Fruit fly (Drosophila melanogaster) whole organism, embryonic: ENCODE results near the gene CG1764.

Experiments used
- ATbp ChIP-seq: fragments of 200-800 bp; sonication (Bioruptor generic); optimal IDR thresholded peaks from 2 replicates; lab custom pipeline; 2017; ENCODE audit warnings: missing biosample characterization, mild to moderate bottlenecking, missing genetic modification characterization, missing genetic modification reagents
- Adf1 ChIP-seq: fragments of 200-800 bp; sonication (Bioruptor generic); IDR thresholded peaks from 2 replicates; pipeline ENCODE4 v1.3.6; 2022; ENCODE audit warnings: missing biosample characterization, missing genetic modification characterization
- Atf6 ChIP-seq: fragments of 200-800 bp; sonication (Bioruptor generic); IDR thresholded peaks from 2 replicates; pipeline ENCODE4 v1.3.6; 2022; ENCODE audit warnings: missing biosample characterization, missing genetic modification characterization
- B-H2 ChIP-seq: fragments of 200-800 bp; sonication (Bioruptor generic); optimal IDR thresholded peaks from 2 replicates; lab custom pipeline; 2018; ENCODE audit warnings: missing biosample characterization, mild to moderate bottlenecking, missing genetic modification characterization
- Blimp-1 ChIP-seq: fragments of 200-800 bp; sonication (Bioruptor generic); optimal IDR thresholded peaks from 3 replicates; lab custom pipeline; 2018; ENCODE audit warnings: missing biosample characterization, missing genetic modification characterization, mild to moderate bottlenecking, moderate library complexity, missing genetic modification reagents
- CG10543 ChIP-seq: fragments of 200-800 bp; sonication (Bioruptor generic); optimal IDR thresholded peaks from 3 replicates; lab custom pipeline; 2017; ENCODE audit warnings: missing biosample characterization, mild to moderate bottlenecking, missing genetic modification characterization, moderate library complexity
- CG11504 ChIP-seq: fragments of 200-800 bp; sonication (Bioruptor generic); optimal IDR thresholded peaks from 3 replicates; lab custom pipeline; 2019; ENCODE audit warnings: missing biosample characterization, mild to moderate bottlenecking, missing genetic modification characterization, moderate library complexity
- CG14667 ChIP-seq: fragments of 200-800 bp; sonication (Bioruptor generic); IDR thresholded peaks from 2 replicates; pipeline ENCODE4 v1.3.6; 2022; ENCODE audit warnings: missing biosample characterization, missing genetic modification characterization
- CG15269 ChIP-seq: fragments of 200-800 bp; sonication (Bioruptor generic); optimal IDR thresholded peaks from 2 replicates; lab custom pipeline; 2018; ENCODE audit warnings: missing biosample characterization, mild to moderate bottlenecking, missing genetic modification characterization, moderate library complexity
- CG18599 ChIP-seq: fragments of 200-800 bp; sonication (Bioruptor generic); optimal IDR thresholded peaks from 3 replicates; lab custom pipeline; 2017; ENCODE audit warnings: missing biosample characterization, missing genetic modification characterization, mild to moderate bottlenecking, moderate library complexity, missing genetic modification reagents
- CG2116 ChIP-seq: fragments of 200-800 bp; sonication (Bioruptor generic); optimal IDR thresholded peaks from 3 replicates; lab custom pipeline; 2018; ENCODE audit warnings: missing biosample characterization, mild to moderate bottlenecking, missing genetic modification characterization
- CG34376 ChIP-seq: fragments of 200-800 bp; sonication (Bioruptor generic); optimal IDR thresholded peaks from 2 replicates; lab custom pipeline; 2018; ENCODE audit warnings: missing biosample characterization, mild to moderate bottlenecking, missing genetic modification characterization
- CG42726 ChIP-seq: fragments of 200-800 bp; sonication (Bioruptor generic); IDR thresholded peaks from 2 replicates; pipeline ENCODE4 v1.3.6; 2022; ENCODE audit warnings: missing biosample characterization, missing genetic modification characterization; ENCODE audit not compliant: partially characterized antibody
- CG4360 ChIP-seq: fragments of 200-800 bp; sonication (Bioruptor generic); IDR thresholded peaks from 2 replicates; pipeline ENCODE4 v1.3.6; 2022; ENCODE audit warnings: missing biosample characterization, missing genetic modification characterization
- CG5953 ChIP-seq: fragments of 200-800 bp; sonication (Bioruptor generic); IDR thresholded peaks from 2 replicates; pipeline ENCODE4 v1.3.6; 2022; ENCODE audit warnings: missing biosample characterization, missing genetic modification characterization
- CG6683 ChIP-seq: fragments of 200-800 bp; sonication (Bioruptor generic); optimal IDR thresholded peaks from 2 replicates; lab custom pipeline; 2017; ENCODE audit warnings: missing biosample characterization, mild to moderate bottlenecking, missing genetic modification characterization, missing genetic modification reagents
- CG8089 ChIP-seq: fragments of 200-800 bp; sonication (Bioruptor generic); optimal IDR thresholded peaks from 3 replicates; lab custom pipeline; 2016; ENCODE audit warnings: missing biosample characterization, missing genetic modification characterization
- CG9932 ChIP-seq: fragments of 200-800 bp; sonication (Bioruptor generic); IDR thresholded peaks from 2 replicates; pipeline ENCODE4 v1.3.6; 2022; ENCODE audit warnings: missing biosample characterization, missing genetic modification characterization
- Dbx ChIP-seq: fragments of 200-800 bp; sonication (Bioruptor generic); IDR thresholded peaks from 3 replicates; pipeline ENCODE4 v1.3.6; 2022; ENCODE audit warnings: missing biosample characterization, missing genetic modification characterization
- Drgx ChIP-seq: fragments of 200-800 bp; sonication (Bioruptor generic); IDR thresholded peaks from 2 replicates; pipeline ENCODE4 v1.3.6; 2022; ENCODE audit warnings: missing biosample characterization, missing genetic modification characterization
- Fer1 ChIP-seq: fragments of 200-800 bp; sonication (Bioruptor generic); optimal IDR thresholded peaks from 2 replicates; lab custom pipeline; 2017; ENCODE audit warnings: missing biosample characterization, mild to moderate bottlenecking, missing genetic modification characterization
- GATAe ChIP-seq: fragments of 200-800 bp; sonication (Bioruptor generic); conservative IDR thresholded peaks from 2 replicates; pipeline ENCODE4 v1.3.6; 2022; ENCODE audit warnings: missing biosample characterization, missing genetic modification characterization
- Hey ChIP-seq: fragments of 200-800 bp; sonication (Bioruptor generic); optimal IDR thresholded peaks from 3 replicates; lab custom pipeline; 2018; ENCODE audit warnings: missing biosample characterization, mild to moderate bottlenecking, missing genetic modification characterization
- Hr3 ChIP-seq: fragments of 200-800 bp; sonication (Bioruptor generic); optimal IDR thresholded peaks from 3 replicates; lab custom pipeline; 2016; ENCODE audit warnings: missing biosample characterization, missing genetic modification characterization
- Jarid2 ChIP-seq: fragments of 200-800 bp; sonication (Bioruptor generic); optimal IDR thresholded peaks from 3 replicates; lab custom pipeline; 2017; ENCODE audit warnings: mild to moderate bottlenecking, missing biosample characterization, missing genetic modification reagents, missing genetic modification characterization
- Med ChIP-seq: fragments of 200-800 bp; sonication (Bioruptor generic); peaks from one replicate; lab custom pipeline; 2016; ENCODE audit warnings: missing biosample characterization, missing genetic modification characterization, mild to moderate bottlenecking, inconsistent platforms, moderate library complexity
- NC2α ChIP-seq: fragments of 200-800 bp; sonication (Bioruptor generic); optimal IDR thresholded peaks from 2 replicates; lab custom pipeline; 2016; ENCODE audit warnings: missing biosample characterization, missing genetic modification characterization
- Poxn ChIP-seq: fragments of 200-800 bp; sonication (Bioruptor generic); IDR thresholded peaks from 2 replicates; pipeline ENCODE4 v1.3.6; 2022; ENCODE audit warnings: missing biosample characterization, missing genetic modification characterization
- Six4 ChIP-seq: fragments of 200-800 bp; sonication (Bioruptor generic); optimal IDR thresholded peaks from 2 replicates; lab custom pipeline; 2016; ENCODE audit warnings: missing biosample characterization, missing genetic modification characterization
- bbx ChIP-seq: fragments of 200-800 bp; sonication (Bioruptor generic); IDR thresholded peaks from 2 replicates; pipeline ENCODE4 v1.3.6; 2022; ENCODE audit warnings: missing biosample characterization, missing genetic modification characterization; ENCODE audit not compliant: partially characterized antibody
- bigmax ChIP-seq: fragments of 200-800 bp; sonication (Bioruptor generic); optimal IDR thresholded peaks from 2 replicates; lab custom pipeline; 2018; ENCODE audit warnings: missing biosample characterization, mild to moderate bottlenecking, missing genetic modification characterization
- bsh ChIP-seq, 2 experiments: fragments of 200-800 bp; sonication (Bioruptor generic); optimal IDR thresholded peaks; 2 replicates each; lab custom pipeline; 2017 to 2018; ENCODE audit warnings: mild to moderate bottlenecking in 2 of 2, missing biosample characterization in 2 of 2, missing genetic modification characterization in 2 of 2, moderate library complexity in 1 of 2
- croc ChIP-seq: fragments of 200-800 bp; sonication (Bioruptor generic); conservative IDR thresholded peaks from 3 replicates; pipeline ENCODE4 v1.3.6; 2022; ENCODE audit warnings: missing biosample characterization, missing genetic modification characterization
- crol ChIP-seq: fragments of 200-800 bp; sonication (Bioruptor generic); IDR thresholded peaks from 2 replicates; pipeline ENCODE4 v1.3.6; 2022; ENCODE audit warnings: missing biosample characterization, missing genetic modification characterization
- fd96Cb ChIP-seq: fragments of 200-800 bp; sonication (Bioruptor generic); optimal IDR thresholded peaks from 2 replicates; lab custom pipeline; 2018; ENCODE audit warnings: missing biosample characterization, mild to moderate bottlenecking, missing genetic modification characterization, moderate library complexity
- gem ChIP-seq: fragments of 200-800 bp; sonication (Bioruptor generic); optimal IDR thresholded peaks from 2 replicates; lab custom pipeline; 2019; ENCODE audit warnings: missing biosample characterization, mild to moderate bottlenecking, missing genetic modification characterization, moderate library complexity
- grn ChIP-seq: fragments of 200-800 bp; sonication (Bioruptor generic); optimal IDR thresholded peaks from 3 replicates; lab custom pipeline; 2017; ENCODE audit warnings: missing biosample characterization, missing genetic modification characterization
- gsb ChIP-seq: fragments of 200-800 bp; sonication (Bioruptor generic); IDR thresholded peaks from 2 replicates; pipeline ENCODE4 v1.3.6; 2022; ENCODE audit warnings: missing biosample characterization, missing genetic modification characterization
- gsb-n ChIP-seq: fragments of 200-800 bp; sonication (Bioruptor generic); optimal IDR thresholded peaks from 3 replicates; lab custom pipeline; 2018; ENCODE audit warnings: missing biosample characterization, mild to moderate bottlenecking, missing genetic modification characterization
- lab ChIP-seq: fragments of 200-800 bp; sonication (Bioruptor generic); optimal IDR thresholded peaks from 3 replicates; lab custom pipeline; 2017; ENCODE audit warnings: missing biosample characterization, missing genetic modification characterization, mild to moderate bottlenecking, moderate library complexity, missing genetic modification reagents
- lbe ChIP-seq: fragments of 200-800 bp; sonication (Bioruptor generic); optimal IDR thresholded peaks from 2 replicates; lab custom pipeline; 2016; ENCODE audit warnings: missing biosample characterization, mild to moderate bottlenecking, missing genetic modification characterization
- mam ChIP-seq: fragments of 200-800 bp; sonication (Bioruptor generic); optimal IDR thresholded peaks from 3 replicates; lab custom pipeline; 2016; ENCODE audit warnings: missing biosample characterization, missing genetic modification characterization
- mld ChIP-seq: fragments of 200-800 bp; sonication (Bioruptor generic); IDR thresholded peaks from 3 replicates; pipeline ENCODE4 v1.3.6; 2022; ENCODE audit warnings: missing biosample characterization, missing genetic modification characterization; ENCODE audit not compliant: partially characterized antibody
- nom ChIP-seq: fragments of 200-800 bp; sonication (Bioruptor generic); optimal IDR thresholded peaks from 2 replicates; lab custom pipeline; 2017; ENCODE audit warnings: missing biosample characterization, missing genetic modification characterization, mild to moderate bottlenecking, moderate library complexity, missing genetic modification reagents
- pfk ChIP-seq: fragments of 200-800 bp; sonication (Bioruptor generic); optimal IDR thresholded peaks from 2 replicates; lab custom pipeline; 2018; ENCODE audit warnings: missing biosample characterization, mild to moderate bottlenecking, missing genetic modification characterization, moderate library complexity
- row ChIP-seq: fragments of 200-800 bp; sonication (Bioruptor generic); IDR thresholded peaks from 3 replicates; pipeline ENCODE4 v1.3.6; 2022; ENCODE audit warnings: missing biosample characterization, missing genetic modification characterization
- sob ChIP-seq: fragments of 200-800 bp; sonication (Bioruptor generic); IDR thresholded peaks from 2 replicates; pipeline ENCODE4 v1.3.6; 2022; ENCODE audit warnings: missing biosample characterization, missing genetic modification characterization
- stwl ChIP-seq: fragments of 200-800 bp; sonication (Bioruptor generic); optimal IDR thresholded peaks from 3 replicates; lab custom pipeline; 2018; ENCODE audit warnings: missing biosample characterization, mild to moderate bottlenecking, missing genetic modification characterization, moderate library complexity
- unc-4 ChIP-seq: fragments of 200-800 bp; sonication (Bioruptor generic); IDR thresholded peaks from 2 replicates; pipeline ENCODE4 v1.3.6; 2022; ENCODE audit warnings: missing biosample characterization, missing genetic modification characterization; ENCODE audit not compliant: partially characterized antibody
- vfl ChIP-seq: fragments of 200-800 bp; sonication (Bioruptor generic); optimal IDR thresholded peaks from 2 replicates; lab custom pipeline; 2016; ENCODE audit warnings: missing biosample characterization, missing genetic modification characterization

CG1764 gene

dm6 chrX:13312200-13312599 is 10.0 kb upstream of the CG1764 start:
- TF ChIP-seq CG5953 (GFP tag; lab: Robert Waterston, UW) (no peak), crol (GFP tag; lab: Robert Waterston, UW) (peak; percentile 21; the same call in 1 of the 2 replicates), CG6683 (no peak), bbx (GFP tag; lab: Robert Waterston, UW) (no peak), mam (no peak), croc (GFP tag; lab: Robert Waterston, UW) (no peak), Blimp-1 (GFP tag; lab: Kevin White, UChicago) (peak; percentile 8), sob (GFP tag; lab: Robert Waterston, UW) (no peak), Jarid2 (no peak), CG4360 (GFP tag; lab: Robert Waterston, UW) (no peak), Med (peak; percentile 25), gsb (GFP tag; lab: Robert Waterston, UW) (no peak), fd96Cb (tag; lab: Kevin White, UChicago) (no peak), Fer1 (GFP tag; lab: Kevin White, UChicago) (no peak), CG2116 (no peak), GATAe (GFP tag; lab: Robert Waterston, UW) (no peak), gem (tag; lab: Kevin White, UChicago) (peak; percentile 32), nom (peak; percentile 24), row (GFP tag; lab: Robert Waterston, UW) (0 out of 3 replicates have a peak, but pooled peaks have one; percentile 9), ATbp (GFP tag; lab: Kevin White, UChicago) (no peak), stwl (tag; lab: Kevin White, UChicago) (no peak), bsh (GFP tag; optimal IDR thresholded peaks at IDR 0.05; lab: Kevin White, UChicago) (peak in 1 of 2 experiments; percentile 34), CG11504 (tag; lab: Kevin White, UChicago) (peak; percentile 15), CG14667 (no peak), lbe (GFP tag; lab: Kevin White, UChicago) (peak; percentile 2), Drgx (GFP tag; lab: Robert Waterston, UW) (peak; percentile 68), CG42726 (GFP tag; lab: Robert Waterston, UW) (no peak), Hr3 (GFP tag; lab: Kevin White, UChicago) (no peak), vfl (GFP tag; lab: Kevin White, UChicago) (no peak), CG8089 (GFP tag; lab: Kevin White, UChicago) (no peak), bigmax (no peak)

- peak; percentile 25; the same call in 1 of the 2 replicates for TF ChIP-seq Atf6
- peak; percentile 63 for TF ChIP-seq lab (GFP tag; lab: Kevin White, UChicago)
- TF ChIP-seq CG15269 (tag; lab: Kevin White, UChicago), result peak; percentile 18
- no peak for TF ChIP-seq mld
- no peak for TF ChIP-seq unc-4
- TF ChIP-seq CG9932 (GFP tag; lab: Robert Waterston, UW), result peak; percentile 23; the same call in 1 of the 2 replicates
- TF ChIP-seq Six4 (GFP tag; lab: Kevin White, UChicago), result no peak
- peak; percentile 9 for TF ChIP-seq gsb-n
- TF ChIP-seq CG18599 (GFP tag; lab: Kevin White, UChicago), result peak; percentile 35
- peak; percentile 25 for TF ChIP-seq CG34376
- no peak for TF ChIP-seq NC2α
- TF ChIP-seq pfk (GFP tag; lab: Kevin White, UChicago), result peak; percentile 17
- peak; percentile 27; the same call in 1 of the 2 replicates for TF ChIP-seq Adf1 (GFP tag; lab: Robert Waterston, UW)
- peak; percentile 33 for TF ChIP-seq B-H2 (GFP tag; lab: Kevin White, UChicago)
- TF ChIP-seq Poxn (GFP tag; lab: Robert Waterston, UW), result no peak
- peak; percentile 84 for TF ChIP-seq GATAe (GFP tag; lab: Robert Waterston, UW)
- peak; percentile 17 for TF ChIP-seq Hey (tag; lab: Kevin White, UChicago)
- peak; percentile 85 for TF ChIP-seq grn (GFP tag; lab: Kevin White, UChicago)
- TF ChIP-seq crol (GFP tag; lab: Robert Waterston, UW), result peak; percentile 83
- TF ChIP-seq Dbx, result 0 out of 3 replicates have a peak, but pooled peaks have one; percentile 34
- TF ChIP-seq CG10543 (GFP tag; lab: Kevin White, UChicago), result peak; percentile 81
Measured at dm6 chrX:13310764-13311163, 8.5 kb upstream of the CG1764 start.
